Fruit fly (Drosophila melanogaster) whole organism, wandering third instar larva: ENCODE measurements around the gene CG42740.

Source experiments
- Abd-B ChIP-seq: fragments of >200 bp; optimal IDR thresholded peaks from 2 replicates; lab custom pipeline; 2017; ENCODE audit warnings: missing biosample characterization, missing genetic modification characterization
- CG32264 ChIP-seq: fragments of 200-800 bp; sonication (Bioruptor generic); optimal IDR thresholded peaks from 2 replicates; lab custom pipeline; 2016; ENCODE audit warnings: missing biosample characterization, missing genetic modification characterization
- CG9705 ChIP-seq: fragments of 200-800 bp; sonication (Bioruptor generic); optimal IDR thresholded peaks from 2 replicates; lab custom pipeline; 2018; ENCODE audit warnings: missing biosample characterization, mild to moderate bottlenecking, missing genetic modification characterization
- CrebA ChIP-seq: fragments of 200-800 bp; sonication (Bioruptor generic); optimal IDR thresholded peaks from 2 replicates; lab custom pipeline; 2016; ENCODE audit warnings: missing biosample characterization, mild to moderate bottlenecking, missing genetic modification characterization, borderline replicate concordance
- Dfd ChIP-seq: fragments of >200 bp; optimal IDR thresholded peaks from 2 replicates; lab custom pipeline; 2017; ENCODE audit warnings: missing biosample characterization, missing genetic modification characterization
- Dif ChIP-seq: fragments of 200-275, 200-300 bp; sonication (Bioruptor generic); optimal IDR thresholded peaks from 2 replicates; lab custom pipeline; 2018; ENCODE audit warnings: missing biosample characterization, missing genetic modification characterization; ENCODE audit not compliant: partially characterized antibody
- GATAd ChIP-seq: sonication (Bioruptor generic); optimal IDR thresholded peaks from 2 replicates; lab custom pipeline; 2016; ENCODE audit warnings: missing biosample characterization, missing genetic modification characterization
- HLH106 ChIP-seq: fragments of 200-800 bp; optimal IDR thresholded peaks from 3 replicates; lab custom pipeline; 2019; ENCODE audit warnings: missing biosample characterization, mild to moderate bottlenecking, missing genetic modification characterization, moderate library complexity
- Hnf4 ChIP-seq: fragments of 200-800 bp; sonication (Bioruptor generic); optimal IDR thresholded peaks from 2 replicates; lab custom pipeline; 2016; ENCODE audit warnings: missing biosample characterization, mild to moderate bottlenecking, missing genetic modification characterization
- Hr78 ChIP-seq: fragments of >200 bp; optimal IDR thresholded peaks from 2 replicates; lab custom pipeline; 2017; ENCODE audit warnings: missing biosample characterization, missing genetic modification characterization
- Hr83 ChIP-seq: fragments of 200-300 bp; sonication (Bioruptor generic); optimal IDR thresholded peaks from 2 replicates; lab custom pipeline; 2016; ENCODE audit warnings: missing biosample characterization, mild to moderate bottlenecking, missing genetic modification characterization, moderate library complexity; ENCODE audit not compliant: poor library complexity, severe bottlenecking
- Jra ChIP-seq: sonication (Bioruptor generic); optimal IDR thresholded peaks from 2 replicates; lab custom pipeline; 2016; ENCODE audit warnings: missing biosample characterization, missing genetic modification characterization
- Mio ChIP-seq: sonication (Bioruptor generic); optimal IDR thresholded peaks from 2 replicates; lab custom pipeline; 2016; ENCODE audit warnings: missing biosample characterization, missing genetic modification characterization
- Myc ChIP-seq: fragments of >200 bp; optimal IDR thresholded peaks from 2 replicates; lab custom pipeline; 2017
- N ChIP-seq: fragments of >200 bp; optimal IDR thresholded peaks from 2 replicates; lab custom pipeline; 2018; ENCODE audit warnings: missing biosample characterization, missing external identifiers, missing genetic modification characterization
- OdsH ChIP-seq: fragments of 200-800 bp; sonication (Bioruptor generic); optimal IDR thresholded peaks from 2 replicates; lab custom pipeline; 2016; ENCODE audit warnings: missing biosample characterization, mild to moderate bottlenecking, missing genetic modification characterization
- Rel ChIP-seq, 2 experiments: fragments of 200-800 bp; sonication (Bioruptor generic) in 1 of 2; optimal IDR thresholded peaks; 2 replicates in 1 of 2; 3 replicates in 1 of 2; lab custom pipeline; 2016 to 2019; ENCODE audit warnings: mild to moderate bottlenecking in 2 of 2, missing biosample characterization in 2 of 2, missing genetic modification characterization in 2 of 2, moderate library complexity in 1 of 2
- Sp1 ChIP-seq: fragments of 200-800 bp; sonication (Bioruptor generic); optimal IDR thresholded peaks from 3 replicates; lab custom pipeline; 2019; ENCODE audit warnings: missing biosample characterization, mild to moderate bottlenecking, missing genetic modification characterization, moderate library complexity
- Vsx2 ChIP-seq: fragments of 200-300, 225-300 bp; sonication (Bioruptor generic); optimal IDR thresholded peaks from 2 replicates; lab custom pipeline; 2018; ENCODE audit warnings: missing biosample characterization, missing genetic modification characterization; ENCODE audit not compliant: partially characterized antibody
- br ChIP-seq: fragments of 200-800 bp; sonication (Bioruptor generic); optimal IDR thresholded peaks from 2 replicates; lab custom pipeline; 2016; ENCODE audit warnings: missing biosample characterization, missing genetic modification characterization
- brk ChIP-seq: fragments of 200-800 bp; sonication (Bioruptor generic); optimal IDR thresholded peaks from 2 replicates; lab custom pipeline; 2016; ENCODE audit warnings: missing biosample characterization, mild to moderate bottlenecking, missing genetic modification characterization
- dl ChIP-seq, 2 experiments: fragments of 175-275, 200-275 bp in 1 of 2; fragments of 200-275 bp in 1 of 2; sonication (Bioruptor generic); optimal IDR thresholded peaks; lab custom pipeline; 2018; ENCODE audit warnings: mild to moderate bottlenecking in 2 of 2, missing biosample characterization in 2 of 2, missing genetic modification characterization in 2 of 2, moderate library complexity in 2 of 2; ENCODE audit not compliant: partially characterized antibody in 2 of 2, insufficient read depth in 1 of 2
- dmrt93B ChIP-seq: fragments of 200-800 bp; sonication (Bioruptor generic); optimal IDR thresholded peaks from 2 replicates; lab custom pipeline; 2018; ENCODE audit warnings: missing biosample characterization, mild to moderate bottlenecking, missing genetic modification characterization
- dsf ChIP-seq: sonication (Bioruptor generic); optimal IDR thresholded peaks from 2 replicates; lab custom pipeline; 2016; ENCODE audit warnings: missing biosample characterization, missing genetic modification characterization, borderline replicate concordance
- ey ChIP-seq: fragments of 200-800 bp; sonication (Bioruptor generic); optimal IDR thresholded peaks from 2 replicates; lab custom pipeline; 2016; ENCODE audit warnings: missing biosample characterization, missing genetic modification characterization
- foxo ChIP-seq, 2 experiments: fragments of 200-800 bp; sonication (Bioruptor generic); optimal IDR thresholded peaks; 2 replicates in 1 of 2; 3 replicates in 1 of 2; lab custom pipeline; 2016 to 2017; ENCODE audit warnings: missing biosample characterization in 2 of 2, missing genetic modification characterization in 2 of 2
- fru ChIP-seq: fragments of 200-800 bp; sonication (Bioruptor generic); optimal IDR thresholded peaks from 3 replicates; lab custom pipeline; 2016; ENCODE audit warnings: missing biosample characterization, mild to moderate bottlenecking, missing genetic modification characterization
- h ChIP-seq: fragments of 200-800 bp; sonication (Bioruptor generic); optimal IDR thresholded peaks from 3 replicates; lab custom pipeline; 2016; ENCODE audit warnings: missing biosample characterization, mild to moderate bottlenecking, missing genetic modification characterization
- jim ChIP-seq: fragments of 175-275, 200-325 bp; sonication (Bioruptor generic); optimal IDR thresholded peaks from 2 replicates; lab custom pipeline; 2016; ENCODE audit warnings: missing biosample characterization, mild to moderate bottlenecking, missing genetic modification characterization
- lola ChIP-seq: fragments of >200 bp; optimal IDR thresholded peaks from 2 replicates; lab custom pipeline; 2017; ENCODE audit warnings: missing biosample characterization, missing genetic modification characterization
- pan ChIP-seq: fragments of >200 bp; optimal IDR thresholded peaks from 2 replicates; lab custom pipeline; 2017
- psq ChIP-seq: fragments of 200-800 bp; sonication (Bioruptor generic); optimal IDR thresholded peaks from 3 replicates; lab custom pipeline; 2017; ENCODE audit warnings: missing biosample characterization, mild to moderate bottlenecking, missing genetic modification characterization, moderate library complexity
- rgr ChIP-seq: fragments of 200-800 bp; sonication (Bioruptor generic); optimal IDR thresholded peaks from 3 replicates; lab custom pipeline; 2016; ENCODE audit warnings: missing biosample characterization, mild to moderate bottlenecking, missing genetic modification characterization
- sage ChIP-seq: fragments of 200-800 bp; sonication (Bioruptor generic); optimal IDR thresholded peaks from 2 replicates; lab custom pipeline; 2016; ENCODE audit warnings: missing biosample characterization, mild to moderate bottlenecking, missing genetic modification characterization
- sv ChIP-seq: fragments of 200-800 bp; sonication (Bioruptor generic); optimal IDR thresholded peaks from 3 replicates; lab custom pipeline; 2016; ENCODE audit warnings: missing biosample characterization, missing genetic modification characterization
- tai ChIP-seq: sonication (Bioruptor generic); optimal IDR thresholded peaks from 2 replicates; lab custom pipeline; 2016; ENCODE audit warnings: missing biosample characterization, missing genetic modification characterization
- usp ChIP-seq: fragments of >200 bp; optimal IDR thresholded peaks from 2 replicates; lab custom pipeline; 2017; ENCODE audit warnings: missing biosample characterization, missing genetic modification characterization
- woc ChIP-seq: sonication (Bioruptor generic); optimal IDR thresholded peaks from 2 replicates; lab custom pipeline; 2016; ENCODE audit warnings: missing biosample characterization, mild to moderate bottlenecking, missing genetic modification characterization

The CG42740 gene

dm6 chr3R:30453236-30453635 lies 30.5 kb upstream of the CG42740 start:
- TF ChIP-seq Sp1 (no peak), dsf (GFP tag; lab: Kevin White, UChicago) (no peak), brk (GFP tag; lab: Kevin White, UChicago) (no peak), ey (GFP tag; lab: Kevin White, UChicago) (no peak), sv (GFP tag; lab: Kevin White, UChicago) (no peak), rgr (GFP tag; lab: Kevin White, UChicago) (no peak), jim (GFP tag; lab: Kevin White, UChicago) (no peak), dmrt93B (GFP tag; lab: Kevin White, UChicago) (no peak), CrebA (GFP tag; lab: Kevin White, UChicago) (no peak), Mio (no peak), br (GFP tag; lab: Kevin White, UChicago) (no peak), lola (GFP tag; lab: Kevin White, UChicago) (no peak), dl (GFP tag; optimal IDR thresholded peaks at IDR 0.05; lab: Kevin White, UChicago; ENCODE audit: insufficient read depth in 1 of 2, partially characterized antibody in 2 of 2) (no peak), OdsH (GFP tag; lab: Kevin White, UChicago) (no peak)

DNA sequence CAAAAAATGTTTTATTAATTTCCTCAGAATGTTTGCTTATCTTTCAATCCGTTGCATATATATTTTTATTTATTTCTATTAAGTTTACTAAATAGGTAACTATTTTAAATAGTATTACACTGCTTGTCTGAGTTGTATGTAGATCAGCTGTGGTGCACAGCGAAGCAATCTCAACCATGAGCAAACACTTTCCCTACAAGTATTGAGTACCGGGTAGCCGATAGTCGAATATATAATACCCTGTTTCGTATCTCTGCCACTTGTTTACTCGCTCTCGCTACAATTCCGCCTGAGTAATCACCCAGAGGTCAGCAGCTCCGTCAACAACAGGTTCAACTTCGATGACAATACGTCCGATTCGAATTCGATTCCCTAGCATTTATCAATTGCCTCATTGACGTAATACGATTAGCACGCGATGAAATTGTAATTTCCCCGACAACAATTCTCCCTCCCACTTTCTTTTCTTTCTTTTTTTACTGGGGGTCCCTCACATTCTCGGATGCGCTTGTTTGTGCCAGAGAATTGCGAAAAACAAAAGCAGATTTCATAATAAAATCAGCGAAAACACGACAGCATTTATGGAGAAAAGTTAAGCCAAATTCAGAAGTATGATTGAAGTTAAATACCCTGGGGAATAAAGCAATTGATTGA lies 28.0 kb upstream of the CG42740 start:
- TF ChIP-seq Hr83 (GFP tag; lab: Kevin White, UChicago) (no peak), Jra (no peak), tai (GFP tag; lab: Kevin White, UChicago) (no peak), dmrt93B (GFP tag; lab: Kevin White, UChicago) (no peak), Rel (GFP tag; optimal IDR thresholded peaks at IDR 0.05; lab: Kevin White, UChicago) (no peak), Rel (tag; optimal IDR thresholded peaks at IDR 0.05; lab: Kevin White, UChicago) (peak; percentile 97), GATAd (GFP tag; lab: Kevin White, UChicago) (no peak), HLH106 (tag; lab: Kevin White, UChicago) (no peak)

DNA sequence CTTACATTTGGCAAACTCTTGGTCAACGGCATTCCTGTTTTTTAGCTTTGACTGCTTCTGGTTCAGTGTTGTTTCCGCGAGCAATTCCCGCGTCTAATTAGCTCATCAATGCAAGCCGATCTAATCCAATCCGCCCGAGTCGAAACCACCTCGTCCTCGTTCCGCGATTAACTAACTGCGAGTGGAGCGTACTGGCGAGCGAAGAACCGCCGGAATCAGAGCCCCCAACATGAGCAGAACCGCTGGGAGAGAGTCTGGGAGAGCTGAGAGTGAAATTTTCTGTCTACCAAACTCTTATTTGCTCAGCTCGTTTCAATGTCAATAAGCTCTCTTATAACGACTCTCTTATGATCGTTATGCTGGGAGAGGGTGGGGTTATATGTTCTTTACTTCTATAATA lies 27.5 kb upstream of the CG42740 start:
- TF ChIP-seq CG9705 (GFP tag; lab: Kevin White, UChicago) (peak; percentile 29), N (GFP tag; lab: Kevin White, UChicago) (no peak), OdsH (GFP tag; lab: Kevin White, UChicago) (peak; percentile 88), dl (GFP tag; optimal IDR thresholded peaks at IDR 0.05; lab: Kevin White, UChicago; ENCODE audit: insufficient read depth in 1 of 2, partially characterized antibody in 2 of 2) (peak; percentile 95 to 97), tai (GFP tag; lab: Kevin White, UChicago) (peak; percentile 98), rgr (GFP tag; lab: Kevin White, UChicago) (peak; percentile 95), sage (GFP tag; lab: Kevin White, UChicago) (peak; percentile 93), Rel (GFP tag; optimal IDR thresholded peaks at IDR 0.05; lab: Kevin White, UChicago) (peak; percentile 53), Rel (tag; optimal IDR thresholded peaks at IDR 0.05; lab: Kevin White, UChicago) (peak; percentile 19), lola (GFP tag; lab: Kevin White, UChicago) (no peak), h (GFP tag; lab: Kevin White, UChicago) (peak; percentile 95), Hnf4 (GFP tag; lab: Kevin White, UChicago) (peak; percentile 98), dsf (GFP tag; lab: Kevin White, UChicago) (peak; percentile 95), psq (GFP tag; lab: Kevin White, UChicago) (peak; percentile 80), br (GFP tag; lab: Kevin White, UChicago) (peak; percentile 83), jim (GFP tag; lab: Kevin White, UChicago) (peak; percentile 99), sv (GFP tag; lab: Kevin White, UChicago) (peak; percentile 63), ey (GFP tag; lab: Kevin White, UChicago) (peak; percentile 47), woc (GFP tag; lab: Kevin White, UChicago) (no peak), Dfd (GFP tag; lab: Kevin White, UChicago) (no peak), CG32264 (GFP tag; lab: Kevin White, UChicago) (no peak), CrebA (GFP tag; lab: Kevin White, UChicago) (peak; percentile 90), Dif (GFP tag; lab: Kevin White, UChicago) (peak; percentile 98), Vsx2 (GFP tag; lab: Kevin White, UChicago) (peak; percentile 98), Jra (peak; percentile 99), brk (GFP tag; lab: Kevin White, UChicago) (peak; percentile 96), Hr78 (GFP tag; lab: Kevin White, UChicago) (no peak), Mio (peak; percentile 73), foxo (GFP tag; optimal IDR thresholded peaks at IDR 0.05; lab: Kevin White, UChicago) (peak in 1 of 2 experiments; percentile 31), Sp1 (peak; percentile 66), HLH106 (tag; lab: Kevin White, UChicago) (peak; percentile 40), dmrt93B (GFP tag; lab: Kevin White, UChicago) (peak; percentile 50), Myc (lab: Kevin White, UChicago) (no peak), GATAd (GFP tag; lab: Kevin White, UChicago) (peak; percentile 98), fru (GFP tag; lab: Kevin White, UChicago) (peak; percentile 84), usp (GFP tag; lab: Kevin White, UChicago) (no peak), pan (lab: Kevin White, UChicago) (no peak), Hr83 (GFP tag; lab: Kevin White, UChicago) (peak; percentile 100), Abd-B (no peak)
